Worm (Caenorhabditis elegans): Measurements from ENCODE around the gene srsx-18.

The srsx-18 gene

ce11 chrV:5961516-5961915 is 39.2 kb downstream of the srsx-18 start, which contains the start of gene mcp-1:
Gene mcp-1 (plus strand): TSS chrV:5961807.
- TF ChIP-seq nhr-47 (tag; optimal IDR thresholded peaks at IDR 0.05) (peak; percentile 21), fkh-10 (GFP tag; optimal IDR thresholded peaks at IDR 0.05) (peak; percentile 73), lin-14 (GFP tag; optimal IDR thresholded peaks at IDR 0.05) (peak; percentile 81), Y116A8C.19 (tag; optimal IDR thresholded peaks at IDR 0.05; ENCODE audit: borderline replicate concordance) (no peak), fkh-4 (tag; optimal IDR thresholded peaks at IDR 0.05; ENCODE audit: borderline replicate concordance) (no peak), nhr-71 (tag; optimal IDR thresholded peaks at IDR 0.05) (peak; percentile 0)

- TF ChIP-seq nhr-90 (tag; optimal IDR thresholded peaks at IDR 0.05; ENCODE audit: poor library complexity) (no peak), egl-13 (tag; optimal IDR thresholded peaks at IDR 0.05) (no peak), mef-2 (tag; optimal IDR thresholded peaks at IDR 0.05) (no peak), C16A3.4 (tag; optimal IDR thresholded peaks at IDR 0.05) (no peak)
Measured at ce11 chrV:5963092-5963491, 40.8 kb downstream of the srsx-18 start.

ce11 chrV:5963696-5964095 is 41.4 kb downstream of the srsx-18 start, which contains the start of gene pcm-1:
Gene pcm-1 (minus strand): TSS chrV:5963882.
- TF ChIP-seq efl-1 (optimal IDR thresholded peaks at IDR 0.05) (peak; percentile 52 to 55), efl-1 (GFP tag; optimal IDR thresholded peaks at IDR 0.05 in 1 of 2) (peak in 1 of 2 experiments; percentile 28), pqm-1 (tag; optimal IDR thresholded peaks at IDR 0.05) (no peak), nhr-71 (tag; optimal IDR thresholded peaks at IDR 0.05) (peak; percentile 16), rnt-1 (tag; optimal IDR thresholded peaks at IDR 0.05) (peak; percentile 2), lsy-2 (tag; optimal IDR thresholded peaks at IDR 0.05) (peak; percentile 5 to 37), nhr-85 (tag) (peak; percentile 4), dpl-1 (GFP tag; optimal IDR thresholded peaks at IDR 0.05) (peak in 1 of 3 experiments; percentile 34), zip-4 (GFP tag; optimal IDR thresholded peaks at IDR 0.05) (no peak), dsc-1 (tag; optimal IDR thresholded peaks at IDR 0.05) (peak; percentile 1), swsn-7 (tag; optimal IDR thresholded peaks at IDR 0.05) (peak; percentile 19), fos-1 (tag; optimal IDR thresholded peaks at IDR 0.05) (no peak), unc-130 (tag; optimal IDR thresholded peaks at IDR 0.05) (peak; percentile 15), lin-14 (GFP tag; optimal IDR thresholded peaks at IDR 0.05) (peak; percentile 67), nhr-84 (tag; optimal IDR thresholded peaks at IDR 0.05) (no peak), lin-35 (GFP tag; optimal IDR thresholded peaks at IDR 0.05) (peak in 1 of 2 experiments; percentile 22), mep-1 (tag; optimal IDR thresholded peaks at IDR 0.05) (peak; percentile 11), snu-23 (GFP tag; optimal IDR thresholded peaks at IDR 0.05) (peak; percentile 45), blmp-1 (tag; optimal IDR thresholded peaks at IDR 0.05) (peak; percentile 40)

- TF ChIP-seq lin-14 (GFP tag; optimal IDR thresholded peaks at IDR 0.05) (peak; percentile 76), unc-86 (tag; optimal IDR thresholded peaks at IDR 0.05) (no peak), ztf-4 (tag; optimal IDR thresholded peaks at IDR 0.05) (no peak), nhr-237 (tag; optimal IDR thresholded peaks at IDR 0.05) (no peak), ceh-88 (GFP tag; IDR thresholded peaks at IDR 0.05) (no peak), hlh-17 (GFP tag; optimal IDR thresholded peaks at IDR 0.05; ENCODE audit: borderline replicate concordance) (no peak), swsn-7 (tag; optimal IDR thresholded peaks at IDR 0.05) (peak; percentile 11), snu-23 (GFP tag; optimal IDR thresholded peaks at IDR 0.05) (peak; percentile 1), ceh-82 (tag; optimal IDR thresholded peaks at IDR 0.05) (peak in 1 of 3 experiments; percentile 4), C04F5.9 (tag; optimal IDR thresholded peaks at IDR 0.05) (no peak), fkh-8 (tag; optimal IDR thresholded peaks at IDR 0.05) (peak; percentile 20), mdl-1 (tag; optimal IDR thresholded peaks at IDR 0.05) (no peak), pqm-1 (tag; optimal IDR thresholded peaks at IDR 0.05) (no peak), efl-1 (optimal IDR thresholded peaks at IDR 0.05) (peak in 1 of 2 experiments; percentile 24), efl-1 (GFP tag; optimal IDR thresholded peaks at IDR 0.05 in 1 of 2) (peak; percentile 14 to 16), tlp-1 (tag; optimal IDR thresholded peaks at IDR 0.05) (no peak), sptf-1 (tag; optimal IDR thresholded peaks at IDR 0.05) (no peak), fkh-10 (GFP tag; optimal IDR thresholded peaks at IDR 0.05) (peak; percentile 13), unc-130 (tag; optimal IDR thresholded peaks at IDR 0.05) (no peak), ets-5 (GFP tag; IDR thresholded peaks at IDR 0.05) (no peak), sup-37 (GFP tag; optimal IDR thresholded peaks at IDR 0.05) (no peak), xbp-1 (tag; optimal IDR thresholded peaks at IDR 0.05) (no peak), nhr-71 (tag; optimal IDR thresholded peaks at IDR 0.05) (peak; percentile 27), rnt-1 (tag; optimal IDR thresholded peaks at IDR 0.05) (peak; percentile 44), pag-3 (tag; optimal IDR thresholded peaks at IDR 0.05; ENCODE audit: borderline replicate concordance, insufficient read depth) (peak; percentile 41), nhr-12 (tag; optimal IDR thresholded peaks at IDR 0.05) (no peak), dsc-1 (tag; optimal IDR thresholded peaks at IDR 0.05) (no peak), ces-1 (GFP tag; optimal IDR thresholded peaks at IDR 0.05) (no peak), nhr-47 (tag; optimal IDR thresholded peaks at IDR 0.05) (peak; percentile 4), lin-39 (tag; optimal IDR thresholded peaks at IDR 0.05) (no peak)
Measured at ce11 chrV:5964658-5965178, 42.4 kb downstream of the srsx-18 start.

All from whole organism, L1 larva.